Worm (Caenorhabditis elegans) whole organism, L4/young adult: Measurements from ENCODE around the gene C25H3.11.
A peak's percentile ranks its signal among the peaks of the same experiment; 100 is the strongest.

ENCODE experiments used
- W03F9.2 ChIP-seq: fragments of 150-350 bp; optimal IDR thresholded peaks from 2 replicates; lab custom pipeline; 2014; ENCODE audit warnings: missing biosample characterization, missing genetic modification characterization
- dao-5 ChIP-seq: sonication (generic microtip); optimal IDR thresholded peaks from 2 replicates; lab custom pipeline; 2016; ENCODE audit warnings: missing genotype, missing genetic modification characterization, moderate library complexity, missing compliant biosample characterization
- him-1 ChIP-seq: sonication (generic microtip); optimal IDR thresholded peaks from 2 replicates; lab custom pipeline; 2016; ENCODE audit warnings: missing genotype, missing genetic modification reagents, missing genetic modification characterization, missing compliant biosample characterization

The C25H3.11 gene

ce11 chrII:5688959-5689358 is at the start of gene C25H3.11:
TSS of gene C25H3.11 (minus strand) at chrII:5689040.
- TF ChIP-seq dao-5 (no peak), W03F9.2 (tag; lab: Kevin White, UChicago) (no peak), him-1 (no peak)

- no peak for TF ChIP-seq him-1
- no peak for TF ChIP-seq dao-5
- TF ChIP-seq W03F9.2 (tag; lab: Kevin White, UChicago), result no peak
Measured at ce11 chrII:5736599-5736998, 47.8 kb upstream of the C25H3.11 start.

ce11 chrII:5735744-5736143 is 46.9 kb upstream of the C25H3.11 start:
- TF ChIP-seq him-1 (no peak), dao-5 (no peak), W03F9.2 (tag; lab: Kevin White, UChicago) (no peak)

- TF ChIP-seq dao-5 (no peak), him-1 (no peak), W03F9.2 (tag; lab: Kevin White, UChicago) (no peak)
Measured at ce11 chrII:5734883-5735282, 46.0 kb upstream of the C25H3.11 start.

- no peak for TF ChIP-seq him-1
Measured at ce11 chrII:5730343-5731083, 41.7 kb upstream of the C25H3.11 start, which contains the start of the genes C18A3.7 and C18A3.11. TSS of gene C18A3.7 (minus strand) at chrII:5730443. TSS of gene C18A3.11 (plus strand) at chrII:5731033.

ce11 chrII:5727707-5728106 is 38.9 kb upstream of the C25H3.11 start, which contains the start of gene rab-3:
TSS of gene rab-3 (minus strand) at chrII:5727853.
- TF ChIP-seq dao-5 (no peak), him-1 (peak; percentile 1), W03F9.2 (tag; lab: Kevin White, UChicago) (no peak)

- no peak for TF ChIP-seq W03F9.2 (tag; lab: Kevin White, UChicago)
- TF ChIP-seq dao-5, result no peak
- peak; percentile 83 for TF ChIP-seq him-1
Measured at ce11 chrII:5725094-5725493, 36.3 kb upstream of the C25H3.11 start.

ce11 chrII:5719848-5720247 is 31.0 kb upstream of the C25H3.11 start, which contains the start of gene damt-1:
TSS of gene damt-1 (plus strand) at chrII:5720148.
- TF ChIP-seq W03F9.2 (tag; lab: Kevin White, UChicago) (no peak), him-1 (no peak), dao-5 (no peak)

ce11 chrII:5717831-5718230 is 29.0 kb upstream of the C25H3.11 start, which contains the start of gene zipt-3:
TSS of gene zipt-3 (plus strand) at chrII:5718131.
- TF ChIP-seq him-1 (no peak), dao-5 (no peak), W03F9.2 (tag; lab: Kevin White, UChicago) (no peak)

ce11 chrII:5715745-5716357 is 27.0 kb upstream of the C25H3.11 start, which contains the start of the genes C18A3.10 and C18A3.3:
TSS of gene C18A3.10 (minus strand) at chrII:5715845.
TSS of gene C18A3.3 (plus strand) at chrII:5716307.
- TF ChIP-seq him-1 (no peak), W03F9.2 (tag; lab: Kevin White, UChicago) (no peak), dao-5 (no peak)

ce11 chrII:5714807-5715206 is 26.0 kb upstream of the C25H3.11 start, which contains the start of the genes tiar-1 and lelo-4:
TSS of gene tiar-1 (minus strand) at chrII:5714823.
TSS of gene lelo-4 (plus strand) at chrII:5714924.
- TF ChIP-seq him-1, result peak; percentile 35
- TF ChIP-seq dao-5, result no peak
- peak; percentile 74 for TF ChIP-seq W03F9.2 (tag; lab: Kevin White, UChicago)

ce11 chrII:5712126-5712525 is 23.3 kb upstream of the C25H3.11 start:
- TF ChIP-seq him-1, result no peak
- TF ChIP-seq dao-5, result no peak
- no peak for TF ChIP-seq W03F9.2 (tag; lab: Kevin White, UChicago)

- TF ChIP-seq dao-5, result no peak
- TF ChIP-seq him-1, result no peak
- TF ChIP-seq W03F9.2 (tag; lab: Kevin White, UChicago), result no peak
Measured at ce11 chrII:5710835-5711234, 22.0 kb upstream of the C25H3.11 start.

ce11 chrII:5708154-5708553 is 19.3 kb upstream of the C25H3.11 start:
- TF ChIP-seq W03F9.2 (tag; lab: Kevin White, UChicago) (no peak), dao-5 (no peak), him-1 (no peak)

ce11 chrII:5707532-5707931 is 18.7 kb upstream of the C25H3.11 start, which contains the start of gene osta-2:
TSS of gene osta-2 (plus strand) at chrII:5707691.
- no peak for TF ChIP-seq him-1
- TF ChIP-seq dao-5, result no peak
- TF ChIP-seq W03F9.2 (tag; lab: Kevin White, UChicago), result no peak
